Worm (Caenorhabditis elegans): ENCODE results near the gene F01D5.7.

DNA sequence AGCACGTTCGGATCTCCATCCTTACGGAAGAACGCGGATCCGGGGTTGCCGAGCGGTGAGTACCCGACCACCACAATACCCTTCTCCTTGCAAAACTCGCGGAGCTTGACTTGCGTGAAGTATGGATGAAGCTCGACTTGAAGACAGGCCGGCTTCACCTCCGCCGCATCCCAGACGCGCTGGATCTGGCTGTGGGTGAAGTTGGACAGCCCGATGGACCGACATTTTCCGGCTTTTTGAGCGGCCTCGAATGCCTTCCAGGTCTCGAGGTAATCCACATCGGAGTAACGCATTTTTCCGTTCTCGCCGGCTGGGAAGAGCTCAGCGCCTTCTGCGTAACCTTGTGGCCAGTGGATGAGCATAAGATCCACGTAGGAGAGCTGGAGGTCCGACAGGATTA lies 36.3 kb upstream of the F01D5.7 start:
- TF ChIP-seq nhr-2 (tag; optimal IDR thresholded peaks at IDR 0.05) (no peak), nhr-28 (tag; optimal IDR thresholded peaks at IDR 0.05) (no peak), elt-3 (tag; optimal IDR thresholded peaks at IDR 0.05) (no peak), pha-4 (tag; optimal IDR thresholded peaks at IDR 0.05) (no peak), mab-5 (tag; optimal IDR thresholded peaks at IDR 0.05) (no peak), unc-62 (GFP tag; optimal IDR thresholded peaks at IDR 0.05) (no peak), mep-1 (tag; optimal IDR thresholded peaks at IDR 0.05) (no peak), blmp-1 (tag; optimal IDR thresholded peaks at IDR 0.05) (no peak), cnd-1 (tag; optimal IDR thresholded peaks at IDR 0.05) (no peak), lin-32 (GFP tag; optimal IDR thresholded peaks at IDR 0.05) (no peak), elt-1 (tag; optimal IDR thresholded peaks at IDR 0.05; ENCODE audit: borderline replicate concordance, insufficient read depth) (no peak)

Measured in whole organism, mixed stage, embryonic.